Worm (Caenorhabditis elegans): Measurements from ENCODE around the gene kel-1.

The kel-1 gene

ce11 chrII:11680220-11680619 lies 8.5 kb upstream of the kel-1 start:
- TF ChIP-seq ztf-11 (tag; optimal IDR thresholded peaks at IDR 0.05) (no peak), lin-35 (GFP tag; optimal IDR thresholded peaks at IDR 0.05) (no peak), C04F5.9 (tag; optimal IDR thresholded peaks at IDR 0.05) (no peak), efl-1 (optimal IDR thresholded peaks at IDR 0.05) (no peak), efl-1 (GFP tag; optimal IDR thresholded peaks at IDR 0.05 in 1 of 2) (no peak), lir-3 (tag; optimal IDR thresholded peaks at IDR 0.05; ENCODE audit: poor library complexity) (no peak), nhr-12 (tag; optimal IDR thresholded peaks at IDR 0.05) (no peak), sox-4 (tag; optimal IDR thresholded peaks at IDR 0.05) (no peak), lsy-2 (tag; optimal IDR thresholded peaks at IDR 0.05) (no peak), nhr-47 (tag; optimal IDR thresholded peaks at IDR 0.05) (no peak), snu-23 (GFP tag; optimal IDR thresholded peaks at IDR 0.05) (no peak), mab-9 (GFP tag; IDR thresholded peaks at IDR 0.05) (no peak), nhr-20 (tag; optimal IDR thresholded peaks at IDR 0.05) (no peak), lin-39 (tag; optimal IDR thresholded peaks at IDR 0.05) (no peak), nhr-77 (tag; optimal IDR thresholded peaks at IDR 0.05) (no peak), aha-1 (tag; optimal IDR thresholded peaks at IDR 0.05) (no peak)

- TF ChIP-seq lin-15B (tag; optimal IDR thresholded peaks at IDR 0.05) (no peak), swsn-7 (tag; optimal IDR thresholded peaks at IDR 0.05) (no peak), pag-3 (tag; optimal IDR thresholded peaks at IDR 0.05; ENCODE audit: borderline replicate concordance, insufficient read depth) (no peak), nhr-71 (tag; optimal IDR thresholded peaks at IDR 0.05) (no peak), alr-1 (tag; optimal IDR thresholded peaks at IDR 0.05; ENCODE audit: borderline replicate concordance) (no peak), fkh-4 (tag; optimal IDR thresholded peaks at IDR 0.05; ENCODE audit: borderline replicate concordance) (no peak), xbp-1 (tag; optimal IDR thresholded peaks at IDR 0.05) (no peak), fkh-10 (GFP tag; optimal IDR thresholded peaks at IDR 0.05) (no peak), nhr-19 (GFP tag; conservative IDR thresholded peaks at IDR 0.05) (no peak), hlh-4 (tag; optimal IDR thresholded peaks at IDR 0.05) (no peak), lir-3 (tag; optimal IDR thresholded peaks at IDR 0.05; ENCODE audit: poor library complexity) (no peak), C34B4.2 (tag; optimal IDR thresholded peaks at IDR 0.05) (no peak), rnt-1 (tag; optimal IDR thresholded peaks at IDR 0.05) (no peak), nhr-85 (tag) (no peak)
Observed at ce11 chrII:11681136-11681824, 7.5 kb upstream of the kel-1 start, which contains the start of the genes sfxn-1.4 and C47D12.4. TSS of gene sfxn-1.4 (minus strand) at chrII:11681236. TSS of gene C47D12.4 (plus strand) at chrII:11681774.

- TF ChIP-seq ces-1 (GFP tag; optimal IDR thresholded peaks at IDR 0.05), result no peak
- TF ChIP-seq unc-130 (tag; optimal IDR thresholded peaks at IDR 0.05), result no peak
- TF ChIP-seq ceh-90 (tag; optimal IDR thresholded peaks at IDR 0.05), result no peak
- TF ChIP-seq blmp-1 (tag; optimal IDR thresholded peaks at IDR 0.05), result no peak
- TF ChIP-seq skn-1 (tag; optimal IDR thresholded peaks at IDR 0.05), result no peak
- no peak for TF ChIP-seq fkh-4 (tag; optimal IDR thresholded peaks at IDR 0.05; ENCODE audit: borderline replicate concordance)
- no peak for TF ChIP-seq lir-3 (tag; optimal IDR thresholded peaks at IDR 0.05; ENCODE audit: poor library complexity)
- no peak for TF ChIP-seq hpl-2 (GFP tag; optimal IDR thresholded peaks at IDR 0.05)
- TF ChIP-seq zag-1 (tag; optimal IDR thresholded peaks at IDR 0.05), result no peak
Observed at ce11 chrII:11685177-11685576, 3.6 kb upstream of the kel-1 start, which contains the start of gene C47D12.5. TSS of gene C47D12.5 (minus strand) at chrII:11685277.

ce11 chrII:11688011-11688410 lies 732 bp upstream of the kel-1 start:
- TF ChIP-seq zag-1 (tag; optimal IDR thresholded peaks at IDR 0.05) (no peak), efl-1 (optimal IDR thresholded peaks at IDR 0.05) (peak in 1 of 2 experiments; percentile 5), efl-1 (GFP tag; optimal IDR thresholded peaks at IDR 0.05 in 1 of 2) (peak in 1 of 2 experiments; percentile 66), unc-30 (tag; optimal IDR thresholded peaks at IDR 0.05) (no peak), dsc-1 (tag; optimal IDR thresholded peaks at IDR 0.05) (peak; percentile 85), nhr-71 (tag; optimal IDR thresholded peaks at IDR 0.05) (no peak), snpc-4 (tag; optimal IDR thresholded peaks at IDR 0.05) (no peak), lin-14 (GFP tag; optimal IDR thresholded peaks at IDR 0.05) (peak; percentile 72), mef-2 (tag; optimal IDR thresholded peaks at IDR 0.05) (no peak), rnt-1 (tag; optimal IDR thresholded peaks at IDR 0.05) (peak; percentile 14), lin-39 (tag; optimal IDR thresholded peaks at IDR 0.05) (no peak)
